Worm (Caenorhabditis elegans) whole organism, young adult: ENCODE measurements around the gene ptl-1.

Experiments used
- B0035.1 ChIP-seq: sonication (generic microtip); optimal IDR thresholded peaks from 2 replicates; lab custom pipeline; 2016; ENCODE audit warnings: missing genetic modification characterization, mild to moderate bottlenecking, missing compliant biosample characterization, missing genotype, missing genetic modification reagents
- C06A6.2 ChIP-seq: fragments of 200-800 bp; sonication (Bioruptor generic); conservative IDR thresholded peaks from 2 replicates; pipeline ENCODE4 v1.3.6; 2022; ENCODE audit warnings: missing genetic modification characterization, missing compliant biosample characterization
- F22D6.2 ChIP-seq: sonication (generic microtip); optimal IDR thresholded peaks from 2 replicates; lab custom pipeline; 2016; ENCODE audit warnings: mild to moderate bottlenecking, missing genetic modification characterization, missing compliant biosample characterization
- F37B4.10 ChIP-seq: fragments of 200-800 bp; sonication (Bioruptor generic); IDR thresholded peaks from 2 replicates; pipeline ENCODE4 v1.3.6; 2022; ENCODE audit warnings: missing genetic modification characterization, missing compliant biosample characterization
- F39B2.1 ChIP-seq: fragments of 200-800 bp; sonication (Bioruptor generic); IDR thresholded peaks from 2 replicates; pipeline ENCODE4 v1.3.6; 2022; ENCODE audit warnings: missing genetic modification reagents, missing genetic modification characterization, missing compliant biosample characterization
- F49E8.2 ChIP-seq: sonication (generic microtip); optimal IDR thresholded peaks from 3 replicates; lab custom pipeline; 2017; ENCODE audit warnings: missing genetic modification characterization, mild to moderate bottlenecking, missing compliant biosample characterization, antibody characterized with exemption, moderate library complexity; ENCODE audit not compliant: insufficient read depth
- F52B5.7 ChIP-seq: sonication (generic microtip); optimal IDR thresholded peaks from 2 replicates; lab custom pipeline; 2016; ENCODE audit warnings: mild to moderate bottlenecking, missing genetic modification characterization, missing compliant biosample characterization
- F57A8.1 ChIP-seq: fragments of 200-800 bp; sonication (Bioruptor generic); optimal IDR thresholded peaks from 2 replicates; lab custom pipeline; 2018; ENCODE audit warnings: mild to moderate bottlenecking, missing genetic modification characterization, moderate library complexity, missing compliant biosample characterization
- F57C9.4 ChIP-seq: sonication (generic microtip); optimal IDR thresholded peaks from 2 replicates; lab custom pipeline; 2017; ENCODE audit warnings: mild to moderate bottlenecking, missing genetic modification characterization, missing compliant biosample characterization
- T26A5.8 ChIP-seq: sonication (generic microtip); optimal IDR thresholded peaks from 2 replicates; lab custom pipeline; 2016; ENCODE audit warnings: missing genetic modification characterization, missing compliant biosample characterization
- Y53G8AR.9 ChIP-seq: fragments of 200-800 bp; sonication (Bioruptor generic); conservative IDR thresholded peaks from 2 replicates; pipeline ENCODE4 v1.3.6; 2022; ENCODE audit warnings: missing genetic modification reagents, missing genetic modification characterization, missing compliant biosample characterization
- Y56A3A.18 ChIP-seq: fragments of 200-800 bp; sonication (Bioruptor generic); IDR thresholded peaks from 2 replicates; pipeline ENCODE4 v1.3.6; 2022; ENCODE audit warnings: missing genetic modification reagents, missing genetic modification characterization, missing compliant biosample characterization
- ama-1 ChIP-seq, 3 experiments: fragments of 150-350 bp in 1 of 3; sonication (generic microtip) in 2 of 3; optimal IDR thresholded peaks; 2 replicates each; lab custom pipeline; 2014 to 2018; ENCODE audit warnings: missing biosample characterization in 2 of 3, missing genetic modification characterization in 2 of 3, missing genetic modification reagents in 2 of 3
- aptf-3 ChIP-seq: fragments of 200-800 bp; sonication (Bioruptor generic); IDR thresholded peaks from 2 replicates; pipeline ENCODE4 v1.3.6; 2022; ENCODE audit warnings: missing genetic modification characterization, missing compliant biosample characterization
- athp-1 ChIP-seq: sonication (generic microtip); optimal IDR thresholded peaks from 2 replicates; lab custom pipeline; 2017; ENCODE audit warnings: mild to moderate bottlenecking, missing genetic modification characterization, missing compliant biosample characterization
- attf-3 ChIP-seq: fragments of 200-800 bp; sonication (Bioruptor generic); conservative IDR thresholded peaks from 2 replicates; pipeline ENCODE4 v1.3.6; 2022; ENCODE audit warnings: missing genetic modification reagents, missing genetic modification characterization, missing compliant biosample characterization
- cebp-2 ChIP-seq: fragments of 200-800 bp; sonication (Bioruptor generic); IDR thresholded peaks from 2 replicates; pipeline ENCODE4 v1.3.6; 2022; ENCODE audit warnings: missing genetic modification characterization, missing compliant biosample characterization
- ceh-100 ChIP-seq: fragments of 200-800 bp; sonication (Bioruptor generic); IDR thresholded peaks from 2 replicates; pipeline ENCODE4 v1.3.6; 2022; ENCODE audit warnings: missing genetic modification reagents, missing genetic modification characterization, missing compliant biosample characterization
- ceh-40 ChIP-seq: fragments of 200-800 bp; sonication (Bioruptor generic); IDR thresholded peaks from 2 replicates; pipeline ENCODE4 v1.3.6; 2022; ENCODE audit warnings: missing genetic modification characterization, missing compliant biosample characterization
- chd-7 ChIP-seq: sonication (generic microtip); optimal IDR thresholded peaks from 2 replicates; lab custom pipeline; 2016; ENCODE audit warnings: mild to moderate bottlenecking, missing genetic modification characterization, moderate library complexity, missing compliant biosample characterization
- dpl-1 ChIP-seq: fragments of 150-350 bp; optimal IDR thresholded peaks from 2 replicates; lab custom pipeline; 2014; ENCODE audit warnings: missing biosample characterization, missing genetic modification reagents, missing genetic modification characterization
- efl-1 ChIP-seq: fragments of 150-350 bp; optimal IDR thresholded peaks from 2 replicates; lab custom pipeline; 2014; ENCODE audit warnings: missing biosample characterization, missing genetic modification reagents, missing genetic modification characterization
- egl-18 ChIP-seq: fragments of 200-800 bp; sonication (Bioruptor generic); IDR thresholded peaks from 2 replicates; pipeline ENCODE4 v1.3.6; 2022; ENCODE audit warnings: missing genetic modification reagents, missing genetic modification characterization, missing compliant biosample characterization
- egl-44 ChIP-seq: fragments of 200-800 bp; sonication (Bioruptor generic); IDR thresholded peaks from 2 replicates; pipeline ENCODE4 v1.3.6; 2022; ENCODE audit warnings: missing genetic modification reagents, missing genetic modification characterization, missing compliant biosample characterization
- hmg-1.2 ChIP-seq: fragments of 200-800 bp; sonication (Bioruptor generic); IDR thresholded peaks from 2 replicates; pipeline ENCODE4 v1.3.6; 2022; ENCODE audit warnings: missing genetic modification reagents, missing genetic modification characterization, missing compliant biosample characterization
- let-526 ChIP-seq: fragments of 200-800 bp; sonication (Bioruptor generic); IDR thresholded peaks from 2 replicates; pipeline ENCODE4 v1.3.6; 2022; ENCODE audit warnings: missing genetic modification reagents, missing genetic modification characterization, missing compliant biosample characterization
- lin-26 ChIP-seq: fragments of 200-800 bp; sonication (Bioruptor generic); IDR thresholded peaks from 2 replicates; pipeline ENCODE4 v1.3.6; 2022; ENCODE audit warnings: missing genetic modification reagents, missing genetic modification characterization, missing compliant biosample characterization
- lin-54 ChIP-seq: fragments of 200-800 bp; sonication (Bioruptor generic); optimal IDR thresholded peaks from 2 replicates; lab custom pipeline; 2018; ENCODE audit warnings: mild to moderate bottlenecking, missing genetic modification characterization, missing compliant biosample characterization
- madf-10 ChIP-seq: sonication (generic microtip); optimal IDR thresholded peaks from 2 replicates; lab custom pipeline; 2016; ENCODE audit warnings: mild to moderate bottlenecking, missing genetic modification characterization, missing compliant biosample characterization
- madf-8 ChIP-seq: fragments of 200-800 bp; sonication (Bioruptor generic); conservative IDR thresholded peaks from 2 replicates; pipeline ENCODE4 v1.3.6; 2022; ENCODE audit warnings: missing genetic modification reagents, missing genetic modification characterization, missing compliant biosample characterization
- mxl-1 ChIP-seq: sonication (generic microtip); optimal IDR thresholded peaks from 2 replicates; lab custom pipeline; 2016; ENCODE audit warnings: missing genetic modification characterization, missing compliant biosample characterization
- nfya-1 ChIP-seq: sonication (generic microtip); optimal IDR thresholded peaks from 2 replicates; lab custom pipeline; 2017; ENCODE audit warnings: antibody characterized with exemption, missing compliant biosample characterization, missing genetic modification characterization, borderline replicate concordance; ENCODE audit not compliant: insufficient read depth
- nfyb-1 ChIP-seq: fragments of 200-800 bp; sonication (Bioruptor generic); IDR thresholded peaks from 2 replicates; pipeline ENCODE4 v1.3.6; 2022; ENCODE audit warnings: missing genetic modification reagents, missing genetic modification characterization, missing compliant biosample characterization
- nhr-90 ChIP-seq: sonication (generic microtip); optimal IDR thresholded peaks from 2 replicates; lab custom pipeline; 2016; ENCODE audit warnings: missing genotype, mild to moderate bottlenecking, missing genetic modification characterization, missing compliant biosample characterization
- pbrm-1 ChIP-seq: fragments of 200-800 bp; sonication (Bioruptor generic); IDR thresholded peaks from 2 replicates; pipeline ENCODE4 v1.3.6; 2022; ENCODE audit warnings: missing genetic modification reagents, missing genetic modification characterization, missing compliant biosample characterization
- rcor-1 ChIP-seq: fragments of 200-800 bp; sonication (Bioruptor generic); IDR thresholded peaks from 2 replicates; pipeline ENCODE4 v1.3.6; 2022; ENCODE audit warnings: missing genetic modification reagents, missing genetic modification characterization, missing compliant biosample characterization
- rpc-1 ChIP-seq, 2 experiments: fragments of 150-350 bp in 1 of 2; sonication (generic microtip) in 1 of 2; optimal IDR thresholded peaks; 2 replicates each; lab custom pipeline; 2014 to 2018; ENCODE audit warnings: missing biosample characterization in 1 of 2, missing genetic modification characterization in 1 of 2, missing genetic modification reagents in 1 of 2, missing genotype in 1 of 2
- sea-2 ChIP-seq: fragments of 200-800 bp; sonication (Bioruptor generic); IDR thresholded peaks from 2 replicates; pipeline ENCODE4 v1.3.6; 2022; ENCODE audit warnings: missing genetic modification characterization, missing compliant biosample characterization
- snpc-1.1 ChIP-seq: sonication (generic microtip); optimal IDR thresholded peaks from 2 replicates; lab custom pipeline; 2017; ENCODE audit warnings: missing genetic modification characterization, mild to moderate bottlenecking, missing compliant biosample characterization, antibody characterized with exemption, moderate library complexity, missing genotype, missing genetic modification reagents; ENCODE audit not compliant: insufficient read depth
- somi-1 ChIP-seq: fragments of 200-800 bp; sonication (Bioruptor generic); optimal IDR thresholded peaks from 2 replicates; lab custom pipeline; 2018; ENCODE audit warnings: mild to moderate bottlenecking, missing genetic modification characterization, missing compliant biosample characterization
- unc-62 ChIP-seq: fragments of 150-350 bp; optimal IDR thresholded peaks from 2 replicates; lab custom pipeline; 2014; ENCODE audit warnings: missing biosample characterization, missing genetic modification reagents, missing genetic modification characterization
- zfh-2 ChIP-seq: fragments of 200-800 bp; sonication (Bioruptor generic); conservative IDR thresholded peaks from 2 replicates; pipeline ENCODE4 v1.3.6; 2022; ENCODE audit warnings: missing genetic modification reagents, missing genetic modification characterization, missing compliant biosample characterization
- ztf-18 ChIP-seq: sonication (generic microtip); optimal IDR thresholded peaks from 2 replicates; lab custom pipeline; 2016; ENCODE audit warnings: missing genotype, mild to moderate bottlenecking, missing genetic modification characterization, missing compliant biosample characterization
- ztf-22 ChIP-seq: fragments of 200-800 bp; sonication (Bioruptor generic); optimal IDR thresholded peaks from 2 replicates; lab custom pipeline; 2018; ENCODE audit warnings: mild to moderate bottlenecking, missing genetic modification characterization, moderate library complexity, missing compliant biosample characterization

The ptl-1 gene

DNA sequence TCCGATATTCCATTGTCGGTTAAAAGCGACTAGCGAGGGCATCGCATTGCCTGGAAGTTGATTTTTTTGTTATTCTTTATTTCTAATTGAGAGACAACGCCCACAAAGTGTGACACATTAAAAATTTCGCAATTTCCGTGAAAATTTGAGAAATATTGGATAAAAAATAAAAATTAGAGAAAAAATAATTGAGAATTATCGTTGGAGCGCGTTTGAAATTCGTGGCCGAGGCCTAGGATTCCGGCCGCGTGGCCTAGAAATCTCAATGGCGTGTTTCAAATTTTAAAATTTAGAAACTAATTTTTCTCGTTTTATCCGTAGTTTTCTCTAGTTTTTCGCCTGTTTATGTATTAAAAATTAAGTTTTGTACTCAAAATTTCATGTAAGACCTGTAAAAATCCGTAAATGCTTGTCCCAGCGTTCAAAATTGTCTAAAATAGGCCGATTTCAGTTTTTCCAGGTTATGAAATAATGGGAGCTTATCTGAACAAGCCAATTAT, 18.3 kb downstream of the ptl-1 start, which contains the start of the genes dagl-2 and ppm-1.G (continued):
- TF ChIP-seq madf-8 (no peak), ztf-18 (peak; percentile 44), attf-3 (GFP tag; lab: Robert Waterston, UW) (0 out of 2 replicates have a peak, but pooled peaks have one; percentile 52), F39B2.1 (GFP tag; lab: Robert Waterston, UW) (no peak), ceh-100 (GFP tag; lab: Robert Waterston, UW) (no peak), somi-1 (GFP tag; lab: Kevin White, UChicago) (no peak), snpc-1.1 (tag; lab: Kevin White, UChicago) (no peak), rpc-1 (optimal IDR thresholded peaks at IDR 0.05; lab: Kevin White, UChicago) (no peak), rpc-1 (tag; optimal IDR thresholded peaks at IDR 0.05; lab: Kevin White, UChicago) (no peak), F52B5.7 (no peak), hmg-1.2 (GFP tag; lab: Robert Waterston, UW) (peak; percentile 20; the same call in 1 of the 2 replicates), F37B4.10 (no peak), F57C9.4 (tag; lab: Kevin White, UChicago) (no peak), chd-7 (tag; lab: Kevin White, UChicago) (no peak), lin-54 (peak; percentile 53), lin-26 (GFP tag; lab: Robert Waterston, UW) (no peak), madf-10 (tag; lab: Kevin White, UChicago) (peak; percentile 22), zfh-2 (GFP tag; lab: Robert Waterston, UW) (0 out of 2 replicates have a peak, but pooled peaks have one; percentile 27), C06A6.2 (GFP tag; lab: Robert Waterston, UW) (no peak), ceh-40 (GFP tag; lab: Robert Waterston, UW) (no peak), ztf-22 (no peak), T26A5.8 (tag; lab: Kevin White, UChicago) (no peak), let-526 (no peak), egl-44 (GFP tag; lab: Robert Waterston, UW) (no peak), F22D6.2 (tag; lab: Kevin White, UChicago) (no peak), unc-62 (GFP tag; lab: Kevin White, UChicago) (no peak), F57A8.1 (GFP tag; lab: Kevin White, UChicago) (no peak), ama-1 (optimal IDR thresholded peaks at IDR 0.05; lab: Kevin White, UChicago) (no peak), ama-1 (GFP tag; optimal IDR thresholded peaks at IDR 0.05; lab: Kevin White, UChicago) (no peak), aptf-3 (GFP tag; lab: Robert Waterston, UW) (no peak), B0035.1 (tag; lab: Kevin White, UChicago) (no peak), sea-2 (GFP tag; lab: Robert Waterston, UW) (no peak), efl-1 (GFP tag; lab: Kevin White, UChicago) (no peak), nhr-90 (no peak), dpl-1 (no peak), Y53G8AR.9 (GFP tag; lab: Robert Waterston, UW) (no peak), mxl-1 (tag; lab: Kevin White, UChicago) (no peak), F49E8.2 (no peak), nfya-1 (tag; lab: Kevin White, UChicago) (no peak), cebp-2 (no peak), Y56A3A.18 (no peak), rcor-1 (GFP tag; lab: Robert Waterston, UW) (no peak), athp-1 (tag; lab: Kevin White, UChicago) (no peak), egl-18 (no peak), pbrm-1 (no peak), nfyb-1 (GFP tag; lab: Robert Waterston, UW) (no peak)
